Worm (Caenorhabditis elegans) whole organism, L4 larva: Measurements from ENCODE around the gene srx-13.

Experiments used
- F10B5.3 ChIP-seq: sonication (generic microtip); optimal IDR thresholded peaks from 2 replicates; lab custom pipeline; 2016; ENCODE audit warnings: mild to moderate bottlenecking, missing genetic modification characterization, missing compliant biosample characterization
- F26F4.8 ChIP-seq: fragments of 200-800 bp; sonication (Bioruptor generic); conservative IDR thresholded peaks from 2 replicates; pipeline ENCODE4 v1.3.6; 2022; ENCODE audit warnings: missing genetic modification characterization, missing compliant biosample characterization
- F49E8.2 ChIP-seq: sonication (generic microtip); optimal IDR thresholded peaks from 2 replicates; lab custom pipeline; 2016; ENCODE audit warnings: missing compliant biosample characterization, mild to moderate bottlenecking, missing genetic modification characterization, borderline replicate concordance
- Y105C5A.15 ChIP-seq: fragments of 200-800 bp; sonication (Bioruptor generic); IDR thresholded peaks from 2 replicates; pipeline ENCODE4 v1.3.6; 2022; ENCODE audit warnings: missing genetic modification characterization, missing compliant biosample characterization
- Y5F2A.4 ChIP-seq: fragments of 200-800 bp; sonication (Bioruptor generic); optimal IDR thresholded peaks from 2 replicates; lab custom pipeline; 2018; ENCODE audit warnings: mild to moderate bottlenecking, missing genetic modification characterization, missing compliant biosample characterization
- ZK546.5 ChIP-seq, 2 experiments: sonication (generic microtip); optimal IDR thresholded peaks; 2 replicates each; lab custom pipeline; 2017; ENCODE audit warnings: missing biosample characterization in 2 of 2, missing genetic modification characterization in 2 of 2
- aha-1 ChIP-seq: fragments of 150-350 bp; peaks from one replicate; lab custom pipeline; 2014; ENCODE audit warnings: missing biosample characterization, missing genetic modification characterization
- ama-1 ChIP-seq: fragments of 150-350 bp; optimal IDR thresholded peaks from 2 replicates; lab custom pipeline; 2014; ENCODE audit warnings: inconsistent platforms, mixed read lengths
- ceh-32 ChIP-seq: sonication (generic microtip); optimal IDR thresholded peaks from 2 replicates; lab custom pipeline; 2016; ENCODE audit warnings: mild to moderate bottlenecking, missing genetic modification characterization, missing compliant biosample characterization; ENCODE audit not compliant: poor library complexity
- cey-2 ChIP-seq: sonication (generic microtip); optimal IDR thresholded peaks from 3 replicates; lab custom pipeline; 2017; ENCODE audit warnings: missing genetic modification characterization, mild to moderate bottlenecking, missing compliant biosample characterization, antibody characterized with exemption, borderline replicate concordance; ENCODE audit not compliant: insufficient read depth
- ctbp-1 ChIP-seq: fragments of 200-800 bp; sonication (Bioruptor generic); IDR thresholded peaks from 2 replicates; pipeline ENCODE4 v1.3.6; 2022; ENCODE audit warnings: missing genetic modification reagents, missing genetic modification characterization, missing compliant biosample characterization
- daf-12 ChIP-seq: fragments of 150-350 bp; optimal IDR thresholded peaks from 2 replicates; lab custom pipeline; 2014; ENCODE audit warnings: missing biosample characterization, missing genetic modification reagents, missing genetic modification characterization
- daf-16 ChIP-seq, 3 experiments: sonication (generic microtip); optimal IDR thresholded peaks; 2 replicates each; lab custom pipeline; 2016 to 2017; ENCODE audit warnings: missing genetic modification characterization in 3 of 3, missing genetic modification reagents in 3 of 3, mild to moderate bottlenecking in 2 of 3, missing compliant biosample characterization in 2 of 3, missing biosample characterization in 1 of 3, moderate library complexity in 1 of 3
- dmd-8 ChIP-seq: fragments of 200-800 bp; sonication (Bioruptor generic); IDR thresholded peaks from 2 replicates; pipeline ENCODE4 v1.3.6; 2022; ENCODE audit warnings: missing genetic modification characterization, missing compliant biosample characterization
- dve-1 ChIP-seq: sonication (generic microtip); optimal IDR thresholded peaks from 2 replicates; lab custom pipeline; 2017; ENCODE audit warnings: antibody characterized with exemption, mild to moderate bottlenecking, missing genetic modification characterization, missing compliant biosample characterization; ENCODE audit not compliant: insufficient read depth
- hif-1 ChIP-seq, 2 experiments: sonication (generic microtip); optimal IDR thresholded peaks; 2 replicates each; lab custom pipeline; 2016 to 2017; ENCODE audit warnings: missing compliant biosample characterization in 2 of 2, missing genetic modification characterization in 2 of 2, missing genetic modification reagents in 2 of 2, missing genotype in 2 of 2, mild to moderate bottlenecking in 1 of 2
- hlh-11 ChIP-seq: fragments of 200-800 bp; sonication (Bioruptor generic); optimal IDR thresholded peaks from 2 replicates; lab custom pipeline; 2018; ENCODE audit warnings: mild to moderate bottlenecking, missing genetic modification characterization, missing compliant biosample characterization
- hlh-30 ChIP-seq: sonication (generic microtip); optimal IDR thresholded peaks from 2 replicates; lab custom pipeline; 2017; ENCODE audit warnings: antibody characterized with exemption, mild to moderate bottlenecking, missing genetic modification characterization, missing compliant biosample characterization; ENCODE audit not compliant: insufficient read depth
- lin-1 ChIP-seq: fragments of 200-800 bp; sonication (Bioruptor generic); IDR thresholded peaks from 2 replicates; pipeline ENCODE4 v1.3.6; 2022; ENCODE audit warnings: missing genetic modification reagents, missing genetic modification characterization, missing compliant biosample characterization
- lin-13 ChIP-seq: fragments of 150-350 bp; optimal IDR thresholded peaks from 2 replicates; lab custom pipeline; 2014; ENCODE audit warnings: missing biosample characterization, missing genetic modification reagents, missing genetic modification characterization
- mdt-29 ChIP-seq: fragments of 200-800 bp; sonication (Bioruptor generic); IDR thresholded peaks from 2 replicates; pipeline ENCODE4 v1.3.6; 2022; ENCODE audit warnings: missing genetic modification reagents, missing genetic modification characterization, missing compliant biosample characterization
- nhr-111 ChIP-seq: fragments of 200-800 bp; sonication (Bioruptor generic); optimal IDR thresholded peaks from 2 replicates; lab custom pipeline; 2018; ENCODE audit warnings: mild to moderate bottlenecking, missing genetic modification characterization, missing compliant biosample characterization
- nhr-237 ChIP-seq: sonication (generic microtip); optimal IDR thresholded peaks from 2 replicates; lab custom pipeline; 2017; ENCODE audit warnings: missing biosample characterization, missing genetic modification characterization
- nhr-28 ChIP-seq: fragments of 150-350 bp; optimal IDR thresholded peaks from 2 replicates; lab custom pipeline; 2014; ENCODE audit warnings: missing biosample characterization, missing genetic modification characterization
- nhr-41 ChIP-seq: fragments of 200-800 bp; sonication (Bioruptor generic); IDR thresholded peaks from 2 replicates; pipeline ENCODE4 v1.3.6; 2022; ENCODE audit warnings: missing genetic modification reagents, missing genetic modification characterization, missing compliant biosample characterization
- nhr-48 ChIP-seq: sonication (generic microtip); optimal IDR thresholded peaks from 2 replicates; lab custom pipeline; 2016; ENCODE audit warnings: mild to moderate bottlenecking, missing genetic modification characterization, missing compliant biosample characterization
- nhr-6 ChIP-seq: fragments of 150-350 bp; optimal IDR thresholded peaks from 2 replicates; lab custom pipeline; 2014; ENCODE audit warnings: missing biosample characterization, missing genetic modification characterization
- nhr-77 ChIP-seq: fragments of 150-350 bp; optimal IDR thresholded peaks from 2 replicates; lab custom pipeline; 2014; ENCODE audit warnings: missing biosample characterization, missing genetic modification characterization
- pha-4 ChIP-seq, 2 experiments: fragments of 150-350 bp in 1 of 2; fragments of 200-800 bp in 1 of 2; sonication (Bioruptor generic) in 1 of 2; IDR thresholded peaks in 1 of 2; optimal IDR thresholded peaks in 1 of 2; 2 replicates each; pipeline versions ENCODE4 v1.3.6 to Lab custom; 2014 to 2022; ENCODE audit warnings: missing genetic modification characterization in 2 of 2, missing genetic modification reagents in 2 of 2, missing biosample characterization in 1 of 2, missing compliant biosample characterization in 1 of 2
- php-3 ChIP-seq: fragments of 200-800 bp; sonication (Bioruptor generic); IDR thresholded peaks from 2 replicates; pipeline ENCODE4 v1.3.6; 2022; ENCODE audit warnings: missing genetic modification reagents, missing genetic modification characterization, missing compliant biosample characterization
- pqm-1 ChIP-seq: sonication (generic microtip); optimal IDR thresholded peaks from 2 replicates; lab custom pipeline; 2017; ENCODE audit warnings: missing biosample characterization, missing genetic modification characterization
- rbr-2 ChIP-seq: sonication (generic microtip); optimal IDR thresholded peaks from 2 replicates; lab custom pipeline; 2016; ENCODE audit warnings: missing genotype, missing genetic modification characterization, missing compliant biosample characterization
- sdz-12 ChIP-seq: fragments of 200-800 bp; sonication (Bioruptor generic); optimal IDR thresholded peaks from 2 replicates; lab custom pipeline; 2018; ENCODE audit warnings: mild to moderate bottlenecking, missing genetic modification characterization, missing compliant biosample characterization
- snpc-1.2 ChIP-seq: fragments of 200-800 bp; sonication (Bioruptor generic); IDR thresholded peaks from 2 replicates; pipeline ENCODE4 v1.3.6; 2022; ENCODE audit warnings: missing genetic modification reagents, missing genetic modification characterization, missing compliant biosample characterization
- snpc-4 ChIP-seq: fragments of 150-350 bp; optimal IDR thresholded peaks from 2 replicates; lab custom pipeline; 2014; ENCODE audit warnings: missing biosample characterization, missing genetic modification characterization
- spr-3 ChIP-seq: fragments of 200-800 bp; sonication (Bioruptor generic); optimal IDR thresholded peaks from 2 replicates; lab custom pipeline; 2018; ENCODE audit warnings: mild to moderate bottlenecking, missing genetic modification characterization, missing compliant biosample characterization
- tag-97 ChIP-seq: fragments of 200-800 bp; sonication (Bioruptor generic); IDR thresholded peaks from 2 replicates; pipeline ENCODE4 v1.3.6; 2022; ENCODE audit warnings: missing genetic modification characterization, missing compliant biosample characterization
- unc-39 ChIP-seq: sonication (generic microtip); optimal IDR thresholded peaks from 2 replicates; lab custom pipeline; 2017; ENCODE audit warnings: missing biosample characterization, missing genetic modification characterization
- unc-62 ChIP-seq, 3 experiments: fragments of 150-350 bp in 1 of 3; sonication (generic microtip); optimal IDR thresholded peaks in 2 of 3; peaks in 1 of 3; 1 replicate in 1 of 3; 2 replicates in 2 of 3; lab custom pipeline; 2014 to 2017; ENCODE audit warnings: missing biosample characterization in 3 of 3, missing genetic modification characterization in 3 of 3, missing genetic modification reagents in 3 of 3, missing genotype in 1 of 3
- zip-2 ChIP-seq: fragments of 150-350 bp; optimal IDR thresholded peaks from 2 replicates; lab custom pipeline; 2014; ENCODE audit warnings: missing biosample characterization, missing genetic modification characterization
- ztf-11 ChIP-seq: fragments of 150-350 bp; optimal IDR thresholded peaks from 2 replicates; lab custom pipeline; 2014; ENCODE audit warnings: missing biosample characterization, missing genetic modification characterization
- ztf-7 ChIP-seq: fragments of 150-350 bp; optimal IDR thresholded peaks from 2 replicates; lab custom pipeline; 2014; ENCODE audit warnings: missing biosample characterization, missing genetic modification characterization

The srx-13 gene

DNA sequence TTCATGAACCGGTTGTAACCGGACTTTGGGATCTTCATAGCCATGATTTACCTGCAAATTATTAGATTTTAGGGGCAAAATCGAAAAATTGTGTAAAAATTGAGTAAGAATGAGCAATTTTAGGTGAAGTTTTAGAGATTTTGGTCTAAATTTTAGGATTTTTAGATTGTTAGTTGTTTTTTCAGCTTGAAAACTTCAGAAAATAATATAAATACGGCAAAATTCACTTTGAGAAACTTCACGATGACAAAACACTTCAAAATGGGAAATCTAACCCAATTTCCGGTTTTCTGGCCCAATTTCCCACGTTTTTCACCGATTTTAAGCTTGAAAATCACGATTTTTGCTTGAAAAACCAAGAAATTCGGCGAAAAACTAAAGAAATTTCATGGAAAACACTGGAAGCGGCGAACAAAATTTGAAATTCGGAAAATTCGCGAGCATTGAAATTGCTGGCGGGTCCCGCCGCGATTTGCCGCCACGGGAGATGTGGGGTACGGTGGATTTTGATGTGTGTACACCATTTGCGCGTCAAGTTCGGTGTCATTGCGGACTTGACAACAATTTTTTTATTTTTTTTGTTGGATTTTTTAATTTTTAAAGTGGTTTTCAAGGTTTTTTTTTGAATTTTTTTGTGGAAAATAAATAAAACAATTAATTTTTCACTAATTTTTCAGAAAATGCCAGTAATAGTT is 24.4 kb downstream of the srx-13 start, which contains the start of the genes cct-8 and Y55F3AR.2 (continued):
- TF ChIP-seq hif-1 (tag; optimal IDR thresholded peaks at IDR 0.05; lab: Kevin White, UChicago) (peak; percentile 85 to 93), mdt-29 (peak; percentile 98), ztf-7 (peak; percentile 91), pha-4 (GFP tag; IDR thresholded peaks at IDR 0.05; lab: Robert Waterston, UW) (peak; percentile 97), pha-4 (tag; optimal IDR thresholded peaks at IDR 0.05; lab: Kevin White, UChicago) (peak; percentile 19), ceh-32 (peak; percentile 78), cey-2 (tag; lab: Kevin White, UChicago) (peak; percentile 63), unc-39 (tag; lab: Kevin White, UChicago) (no peak), Y5F2A.4 (peak; percentile 86), tag-97 (GFP tag; lab: Robert Waterston, UW) (no peak), snpc-1.2 (peak; percentile 87)

DNA sequence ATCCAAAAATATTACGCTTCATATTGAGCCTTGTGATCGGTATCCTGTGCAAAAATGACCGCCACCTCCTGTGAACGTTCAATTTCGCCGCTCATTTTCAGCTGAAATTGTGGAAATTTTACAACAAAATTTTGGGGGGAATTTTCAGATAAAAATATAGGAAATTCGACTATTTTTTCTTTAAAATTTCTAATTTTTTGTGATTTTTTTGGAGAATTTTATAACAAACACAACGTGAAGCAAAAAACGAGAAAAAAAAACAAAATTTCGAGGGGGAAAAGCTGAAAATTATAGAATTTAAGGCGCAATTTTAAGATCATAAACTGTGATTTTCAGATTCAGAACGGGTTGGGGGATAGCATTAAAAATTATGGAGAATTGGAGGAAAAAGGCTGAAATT is 31.6 kb downstream of the srx-13 start, which contains the start of gene csn-4:
Gene csn-4 (minus strand): TSS at position 101 of the 400 bp plus-strand sequence.
- TF ChIP-seq nhr-48 (tag; lab: Kevin White, UChicago), result no peak
- peak; percentile 10 for TF ChIP-seq ama-1 (lab: Kevin White, UChicago)
- peak; percentile 4 for TF ChIP-seq spr-3 (GFP tag; lab: Kevin White, UChicago)

DNA sequence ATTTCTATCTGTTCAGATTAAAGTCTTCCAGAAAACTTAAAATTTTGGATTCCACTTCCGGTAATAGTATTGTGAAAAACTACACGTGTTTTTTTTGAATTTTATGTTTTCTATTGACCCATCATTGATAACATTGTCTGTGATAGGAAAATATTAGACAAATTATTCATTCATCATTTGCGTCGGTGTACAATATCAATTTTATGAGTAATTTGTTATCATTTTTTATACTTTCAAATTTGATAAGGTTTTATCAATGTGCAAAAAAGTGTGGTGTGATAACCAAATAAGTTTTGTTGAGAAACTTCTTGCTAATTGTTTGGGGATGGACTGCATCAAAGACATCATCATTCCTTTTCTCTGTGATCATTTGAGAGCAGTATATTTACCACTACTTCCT is 43.0 kb downstream of the srx-13 start:
- TF ChIP-seq hlh-11 (peak; percentile 10), php-3 (GFP tag; lab: Robert Waterston, UW) (peak; percentile 40; the same call in 1 of the 2 replicates), pqm-1 (tag; lab: Kevin White, UChicago) (peak; percentile 76), F49E8.2 (tag; lab: Kevin White, UChicago) (no peak), F10B5.3 (no peak), unc-39 (tag; lab: Kevin White, UChicago) (no peak), nhr-28 (peak; percentile 71), nhr-6 (tag; lab: Kevin White, UChicago) (peak; percentile 53), unc-62 (GFP tag; optimal IDR thresholded peaks at IDR 0.05 in 1 of 2; lab: Kevin White, UChicago) (no peak), unc-62 (tag; optimal IDR thresholded peaks at IDR 0.05; lab: Kevin White, UChicago) (no peak), daf-16 (GFP tag; optimal IDR thresholded peaks at IDR 0.05; lab: Kevin White, UChicago) (no peak), daf-16 (tag; optimal IDR thresholded peaks at IDR 0.05; lab: Kevin White, UChicago) (peak; percentile 17), zip-2 (tag; lab: Kevin White, UChicago) (no peak), nhr-77 (tag; lab: Kevin White, UChicago) (peak; percentile 65), sdz-12 (GFP tag; lab: Kevin White, UChicago) (no peak), dve-1 (tag; lab: Kevin White, UChicago) (peak; percentile 12)

DNA sequence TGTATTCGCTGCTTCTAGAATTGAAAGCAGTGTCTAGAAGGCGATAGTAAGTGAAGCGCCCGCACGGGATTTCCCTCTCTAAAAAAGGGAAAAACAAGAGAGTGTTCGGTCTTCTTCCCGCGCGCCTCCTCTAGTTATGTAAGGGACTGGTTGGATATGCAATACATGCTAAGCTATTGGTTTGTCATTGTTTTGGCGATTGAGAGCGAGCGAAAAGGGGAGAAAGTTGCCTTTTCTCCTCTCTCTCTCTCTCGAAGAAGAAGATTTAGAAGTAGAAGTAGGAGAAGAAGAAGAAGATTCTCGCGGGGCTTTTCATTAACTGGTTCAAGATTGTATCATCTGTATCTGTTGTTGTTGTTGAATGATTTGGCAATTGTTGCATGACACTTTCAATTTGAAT is 44.4 kb downstream of the srx-13 start:
- TF ChIP-seq snpc-4 (tag; lab: Kevin White, UChicago) (no peak), hlh-30 (no peak), ztf-7 (no peak)

DNA sequence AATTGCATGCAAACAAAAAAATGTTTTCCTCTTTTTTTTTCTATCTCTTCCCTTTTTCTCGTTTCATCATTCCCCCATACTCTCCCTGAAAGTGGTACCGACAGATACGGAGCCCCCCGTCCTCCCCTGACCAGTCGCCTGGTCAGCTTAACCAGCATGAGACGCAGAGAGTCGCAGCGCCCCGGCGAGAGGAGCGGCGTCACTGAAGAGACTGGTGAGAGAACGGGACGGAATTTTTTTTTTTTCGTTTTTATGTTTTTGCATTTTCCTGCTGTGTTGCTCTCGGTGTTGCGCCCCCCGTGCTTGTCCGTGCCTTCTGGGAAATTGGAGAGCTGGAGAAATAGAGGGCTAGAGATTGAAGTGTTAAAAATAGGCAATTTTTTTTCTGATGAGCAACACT is 48.1 kb downstream of the srx-13 start:
- TF ChIP-seq zip-2 (tag; lab: Kevin White, UChicago) (no peak), F10B5.3 (peak; percentile 46), ceh-32 (peak; percentile 1), lin-13 (peak; percentile 67), nhr-48 (tag; lab: Kevin White, UChicago) (peak; percentile 86), ctbp-1 (GFP tag; lab: Robert Waterston, UW) (peak; percentile 86), nhr-41 (no peak), Y105C5A.15 (GFP tag; lab: Robert Waterston, UW) (no peak), aha-1 (tag; lab: Kevin White, UChicago) (peak; percentile 79), nhr-237 (tag; lab: Kevin White, UChicago) (no peak), rbr-2 (tag; lab: Kevin White, UChicago) (peak; percentile 91), ZK546.5 (tag; optimal IDR thresholded peaks at IDR 0.05; lab: Kevin White, UChicago) (peak in 1 of 2 experiments; percentile 17), dmd-8 (GFP tag; lab: Robert Waterston, UW) (no peak), ztf-11 (tag; lab: Kevin White, UChicago) (no peak), lin-1 (peak; percentile 51; the same call in 1 of the 2 replicates), nhr-111 (GFP tag; lab: Kevin White, UChicago) (no peak), F26F4.8 (no peak), daf-12 (tag; lab: Kevin White, UChicago) (no peak)
